Worm (Caenorhabditis elegans) whole organism, young adult: Measurements from ENCODE around the gene lgc-10.

Experiments used
- B0019.2 ChIP-seq: fragments of 200-800 bp; sonication (Bioruptor generic); conservative IDR thresholded peaks from 2 replicates; pipeline ENCODE4 v1.3.6; 2022; ENCODE audit warnings: missing genetic modification reagents, missing genetic modification characterization, missing compliant biosample characterization
- C06A6.2 ChIP-seq: fragments of 200-800 bp; sonication (Bioruptor generic); conservative IDR thresholded peaks from 2 replicates; pipeline ENCODE4 v1.3.6; 2022; ENCODE audit warnings: missing genetic modification characterization, missing compliant biosample characterization
- C17E4.6 ChIP-seq: fragments of 200-800 bp; sonication (Bioruptor generic); IDR thresholded peaks from 2 replicates; pipeline ENCODE4 v1.3.6; 2022; ENCODE audit warnings: missing genetic modification reagents, missing genetic modification characterization, missing compliant biosample characterization
- F22D6.2 ChIP-seq: sonication (generic microtip); optimal IDR thresholded peaks from 2 replicates; lab custom pipeline; 2016; ENCODE audit warnings: mild to moderate bottlenecking, missing genetic modification characterization, missing compliant biosample characterization
- F23B12.7 ChIP-seq: sonication (generic microtip); optimal IDR thresholded peaks from 2 replicates; lab custom pipeline; 2017; ENCODE audit warnings: missing genetic modification characterization, mild to moderate bottlenecking, missing compliant biosample characterization, antibody characterized with exemption, moderate library complexity; ENCODE audit not compliant: insufficient read depth
- F37B4.10 ChIP-seq: fragments of 200-800 bp; sonication (Bioruptor generic); IDR thresholded peaks from 2 replicates; pipeline ENCODE4 v1.3.6; 2022; ENCODE audit warnings: missing genetic modification characterization, missing compliant biosample characterization
- F49E8.2 ChIP-seq: sonication (generic microtip); optimal IDR thresholded peaks from 3 replicates; lab custom pipeline; 2017; ENCODE audit warnings: missing genetic modification characterization, mild to moderate bottlenecking, missing compliant biosample characterization, antibody characterized with exemption, moderate library complexity; ENCODE audit not compliant: insufficient read depth
- F52B5.7 ChIP-seq: sonication (generic microtip); optimal IDR thresholded peaks from 2 replicates; lab custom pipeline; 2016; ENCODE audit warnings: mild to moderate bottlenecking, missing genetic modification characterization, missing compliant biosample characterization
- F55B11.4 ChIP-seq: sonication (generic microtip); optimal IDR thresholded peaks from 2 replicates; lab custom pipeline; 2016; ENCODE audit warnings: missing compliant biosample characterization, missing genetic modification characterization, borderline replicate concordance; ENCODE audit not compliant: insufficient read depth
- K11D2.4 ChIP-seq: fragments of 200-800 bp; sonication (Bioruptor generic); IDR thresholded peaks from 2 replicates; pipeline ENCODE4 v1.3.6; 2022; ENCODE audit warnings: missing genetic modification reagents, missing genetic modification characterization, missing compliant biosample characterization
- T07F8.4 ChIP-seq: sonication (generic microtip); optimal IDR thresholded peaks from 2 replicates; lab custom pipeline; 2016; ENCODE audit warnings: mild to moderate bottlenecking, missing genetic modification characterization, moderate library complexity, missing compliant biosample characterization
- Y53F4B.3 ChIP-seq: fragments of 200-800 bp; sonication (Bioruptor generic); IDR thresholded peaks from 2 replicates; pipeline ENCODE4 v1.3.6; 2022; ENCODE audit warnings: missing genetic modification reagents, missing genetic modification characterization, missing compliant biosample characterization
- ZK185.1 ChIP-seq: sonication (generic microtip); optimal IDR thresholded peaks from 2 replicates; lab custom pipeline; 2016; ENCODE audit warnings: mild to moderate bottlenecking, missing genetic modification characterization, missing compliant biosample characterization; ENCODE audit not compliant: poor library complexity, severe bottlenecking
- aptf-3 ChIP-seq: fragments of 200-800 bp; sonication (Bioruptor generic); IDR thresholded peaks from 2 replicates; pipeline ENCODE4 v1.3.6; 2022; ENCODE audit warnings: missing genetic modification characterization, missing compliant biosample characterization
- attf-3 ChIP-seq: fragments of 200-800 bp; sonication (Bioruptor generic); conservative IDR thresholded peaks from 2 replicates; pipeline ENCODE4 v1.3.6; 2022; ENCODE audit warnings: missing genetic modification reagents, missing genetic modification characterization, missing compliant biosample characterization
- attf-6 ChIP-seq: fragments of 200-800 bp; sonication (Bioruptor generic); IDR thresholded peaks from 2 replicates; pipeline ENCODE4 v1.3.6; 2022; ENCODE audit warnings: missing genetic modification reagents, missing genetic modification characterization, missing compliant biosample characterization
- bed-1 ChIP-seq: fragments of 200-800 bp; sonication (Bioruptor generic); IDR thresholded peaks from 2 replicates; pipeline ENCODE4 v1.3.6; 2022; ENCODE audit warnings: missing genetic modification reagents, missing genetic modification characterization, missing compliant biosample characterization
- cebp-2 ChIP-seq: fragments of 200-800 bp; sonication (Bioruptor generic); IDR thresholded peaks from 2 replicates; pipeline ENCODE4 v1.3.6; 2022; ENCODE audit warnings: missing genetic modification characterization, missing compliant biosample characterization
- egl-44 ChIP-seq: fragments of 200-800 bp; sonication (Bioruptor generic); IDR thresholded peaks from 2 replicates; pipeline ENCODE4 v1.3.6; 2022; ENCODE audit warnings: missing genetic modification reagents, missing genetic modification characterization, missing compliant biosample characterization
- egrh-3 ChIP-seq: fragments of 200-800 bp; sonication (Bioruptor generic); IDR thresholded peaks from 2 replicates; pipeline ENCODE4 v1.3.6; 2022; ENCODE audit warnings: missing genetic modification reagents, missing genetic modification characterization, missing compliant biosample characterization
- fkh-3 ChIP-seq: sonication (generic microtip); optimal IDR thresholded peaks from 2 replicates; lab custom pipeline; 2016; ENCODE audit warnings: mild to moderate bottlenecking, missing genetic modification characterization, missing compliant biosample characterization
- hlh-12 ChIP-seq: sonication (generic microtip); optimal IDR thresholded peaks from 2 replicates; lab custom pipeline; 2016; ENCODE audit warnings: missing genetic modification characterization, missing compliant biosample characterization
- hmg-1.2 ChIP-seq: fragments of 200-800 bp; sonication (Bioruptor generic); IDR thresholded peaks from 2 replicates; pipeline ENCODE4 v1.3.6; 2022; ENCODE audit warnings: missing genetic modification reagents, missing genetic modification characterization, missing compliant biosample characterization
- hmg-20 ChIP-seq: fragments of 200-800 bp; sonication (Bioruptor generic); IDR thresholded peaks from 2 replicates; pipeline ENCODE4 v1.3.6; 2022; ENCODE audit warnings: missing genetic modification reagents, missing genetic modification characterization, missing compliant biosample characterization
- hrde-1 ChIP-seq: sonication (generic microtip); optimal IDR thresholded peaks from 2 replicates; lab custom pipeline; 2016; ENCODE audit warnings: missing genetic modification characterization, mild to moderate bottlenecking, missing compliant biosample characterization, moderate library complexity, missing genotype, missing genetic modification reagents, borderline replicate concordance
- lin-54 ChIP-seq: fragments of 200-800 bp; sonication (Bioruptor generic); optimal IDR thresholded peaks from 2 replicates; lab custom pipeline; 2018; ENCODE audit warnings: mild to moderate bottlenecking, missing genetic modification characterization, missing compliant biosample characterization
- lir-1 ChIP-seq: fragments of 200-800 bp; sonication (Bioruptor generic); conservative IDR thresholded peaks from 2 replicates; pipeline ENCODE4 v1.3.6; 2022; ENCODE audit warnings: missing genetic modification reagents, missing genetic modification characterization, missing compliant biosample characterization
- madf-10 ChIP-seq: sonication (generic microtip); optimal IDR thresholded peaks from 2 replicates; lab custom pipeline; 2016; ENCODE audit warnings: mild to moderate bottlenecking, missing genetic modification characterization, missing compliant biosample characterization
- mxl-1 ChIP-seq: sonication (generic microtip); optimal IDR thresholded peaks from 2 replicates; lab custom pipeline; 2016; ENCODE audit warnings: missing genetic modification characterization, missing compliant biosample characterization
- nfya-1 ChIP-seq: sonication (generic microtip); optimal IDR thresholded peaks from 2 replicates; lab custom pipeline; 2017; ENCODE audit warnings: antibody characterized with exemption, missing compliant biosample characterization, missing genetic modification characterization, borderline replicate concordance; ENCODE audit not compliant: insufficient read depth
- nhr-27 ChIP-seq: fragments of 200-800 bp; sonication (Bioruptor generic); optimal IDR thresholded peaks from 2 replicates; lab custom pipeline; 2018; ENCODE audit warnings: mild to moderate bottlenecking, missing genetic modification characterization, moderate library complexity, missing compliant biosample characterization
- nhr-80 ChIP-seq: sonication (generic microtip); optimal IDR thresholded peaks from 2 replicates; lab custom pipeline; 2016; ENCODE audit warnings: missing genetic modification characterization, missing compliant biosample characterization
- pha-4 ChIP-seq: fragments of 150-350 bp; sonication (generic microtip); optimal IDR thresholded peaks from 2 replicates; lab custom pipeline; 2014; ENCODE audit warnings: missing biosample characterization, missing genetic modification reagents, missing genetic modification characterization
- rcor-1 ChIP-seq: fragments of 200-800 bp; sonication (Bioruptor generic); IDR thresholded peaks from 2 replicates; pipeline ENCODE4 v1.3.6; 2022; ENCODE audit warnings: missing genetic modification reagents, missing genetic modification characterization, missing compliant biosample characterization
- snpc-3.4 ChIP-seq: sonication (generic microtip); optimal IDR thresholded peaks from 2 replicates; lab custom pipeline; 2017; ENCODE audit warnings: missing genetic modification characterization, mild to moderate bottlenecking, missing compliant biosample characterization, antibody characterized with exemption, moderate library complexity, missing genotype, missing genetic modification reagents
- unc-62 ChIP-seq: fragments of 150-350 bp; optimal IDR thresholded peaks from 2 replicates; lab custom pipeline; 2014; ENCODE audit warnings: missing biosample characterization, missing genetic modification reagents, missing genetic modification characterization
- xnd-1 ChIP-seq: sonication (generic microtip); optimal IDR thresholded peaks from 2 replicates; lab custom pipeline; 2016; ENCODE audit warnings: missing genotype, missing genetic modification reagents, missing genetic modification characterization, missing compliant biosample characterization
- ztf-22 ChIP-seq: fragments of 200-800 bp; sonication (Bioruptor generic); optimal IDR thresholded peaks from 2 replicates; lab custom pipeline; 2018; ENCODE audit warnings: mild to moderate bottlenecking, missing genetic modification characterization, moderate library complexity, missing compliant biosample characterization

Gene lgc-10

DNA sequence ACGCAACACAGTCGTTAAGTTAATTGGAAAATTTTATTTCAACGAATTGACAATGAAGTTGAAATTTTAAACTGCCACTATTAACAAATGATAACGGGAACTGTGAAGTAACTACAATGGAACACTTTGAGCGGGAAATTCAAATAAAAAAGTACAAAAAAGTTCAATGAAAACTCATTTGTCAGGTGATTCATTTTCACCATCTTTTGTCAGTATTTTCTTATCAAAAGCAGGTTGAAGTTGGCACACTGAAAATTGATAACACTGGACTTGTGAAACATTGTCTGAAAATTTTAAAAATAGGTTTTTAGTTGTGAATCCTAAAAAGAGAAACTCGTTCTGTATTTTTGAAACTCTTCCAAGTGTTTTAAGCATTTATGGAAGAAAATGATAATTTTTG is 23.9 kb downstream of the lgc-10 start:
- TF ChIP-seq F23B12.7 (tag; lab: Kevin White, UChicago) (no peak), nhr-80 (tag; lab: Kevin White, UChicago) (peak; percentile 55)
- TF ChIP-seq, all 124 proteins: peak for 1

DNA sequence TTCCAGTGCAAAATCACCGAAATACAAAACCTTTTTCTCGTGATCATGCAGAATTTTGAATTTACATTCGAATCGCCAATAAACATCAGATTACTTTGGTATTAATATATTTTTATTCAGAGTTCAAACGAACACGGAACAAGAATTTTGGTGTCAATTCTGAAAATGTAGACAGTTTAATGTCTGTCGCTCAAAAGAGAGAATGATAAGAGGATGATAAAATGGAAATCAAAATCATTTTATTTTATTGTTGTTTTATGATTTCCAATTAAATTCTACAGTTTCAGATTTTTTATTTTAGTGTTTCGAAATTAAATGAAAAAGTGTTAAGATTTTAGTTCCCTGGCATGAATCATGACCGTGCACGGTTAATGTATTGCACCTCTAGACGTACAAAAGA is 25.0 kb downstream of the lgc-10 start:
- TF ChIP-seq aptf-3 (GFP tag; lab: Robert Waterston, UW): no peak
- TF ChIP-seq lin-54 (GFP tag; lab: Kevin White, UChicago): no peak
- no peak for TF ChIP-seq hmg-20
- no peak for TF ChIP-seq F37B4.10 (GFP tag; lab: Robert Waterston, UW)
- no peak for TF ChIP-seq F52B5.7 (tag; lab: Kevin White, UChicago)
- TF ChIP-seq unc-62: peak; percentile 25
- TF ChIP-seq nhr-27 (tag; lab: Kevin White, UChicago): no peak
- no peak for TF ChIP-seq C06A6.2
- TF ChIP-seq K11D2.4: no peak
- peak; percentile 61 for TF ChIP-seq nhr-80 (tag; lab: Kevin White, UChicago)
- no peak for TF ChIP-seq lir-1 (GFP tag; lab: Robert Waterston, UW)
- no peak for TF ChIP-seq rcor-1
- no peak for TF ChIP-seq hrde-1 (tag; lab: Kevin White, UChicago)

DNA sequence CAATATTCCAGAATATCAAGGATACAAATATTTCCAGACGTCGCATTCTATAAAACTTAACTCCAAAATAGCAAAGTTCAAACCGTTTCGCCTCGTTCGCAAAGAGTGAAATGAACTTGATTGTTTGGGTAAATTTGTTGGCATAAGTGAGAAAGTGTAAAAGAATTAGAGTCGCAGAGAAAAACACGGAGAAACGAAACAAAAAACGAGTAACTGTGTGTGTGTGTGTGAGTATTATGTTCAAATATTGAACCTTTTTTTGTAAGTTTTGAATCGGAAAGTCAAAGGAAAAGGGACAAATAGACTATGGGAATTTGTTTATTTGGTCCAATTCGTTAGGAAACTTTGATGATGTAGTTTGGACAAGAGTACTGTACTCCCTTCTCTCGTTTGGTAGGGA is 25.8 kb downstream of the lgc-10 start, which contains the start of gene acp-7:
TSS of gene acp-7 (minus strand) at position 101 of the 400 bp plus-strand sequence.
- TF ChIP-seq pha-4 (tag; lab: Kevin White, UChicago) (peak; percentile 19), egrh-3 (GFP tag; lab: Robert Waterston, UW) (no peak), attf-6 (no peak), rcor-1 (no peak), snpc-3.4 (tag; lab: Kevin White, UChicago) (no peak), hmg-1.2 (GFP tag; lab: Robert Waterston, UW) (0 out of 2 replicates have a peak, but pooled peaks have one; percentile 20)

DNA sequence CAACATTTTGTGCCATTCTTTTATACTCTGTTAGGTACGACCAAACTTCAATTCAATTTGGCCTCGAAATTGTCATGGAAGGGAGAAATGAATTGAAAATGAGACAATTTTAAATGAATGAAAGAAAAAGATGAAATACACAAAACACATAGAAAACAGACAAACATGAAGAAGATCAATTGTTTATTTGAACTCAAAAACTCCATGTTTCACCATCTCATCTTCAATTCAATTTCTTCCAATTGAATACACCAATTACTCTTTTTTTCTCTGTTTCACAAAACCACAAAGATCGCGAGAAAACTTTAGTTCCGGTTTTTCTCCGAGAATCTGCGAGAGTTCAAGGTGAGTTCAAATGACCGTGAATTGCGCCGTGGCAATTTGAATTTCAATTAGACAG is 30.1 kb downstream of the lgc-10 start:
- no peak for TF ChIP-seq Y53F4B.3
- TF ChIP-seq egl-44: no peak
- no peak for TF ChIP-seq nfya-1 (tag; lab: Kevin White, UChicago)
- TF ChIP-seq ZK185.1 (tag; lab: Kevin White, UChicago): no peak
- no peak for TF ChIP-seq fkh-3 (tag; lab: Kevin White, UChicago)
- TF ChIP-seq attf-3 (GFP tag; lab: Robert Waterston, UW): no peak
- no peak for TF ChIP-seq xnd-1 (tag; lab: Kevin White, UChicago)
- TF ChIP-seq mxl-1 (tag; lab: Kevin White, UChicago): no peak
- TF ChIP-seq B0019.2: no peak
- TF ChIP-seq hlh-12 (tag; lab: Kevin White, UChicago): no peak
- TF ChIP-seq F22D6.2: no peak
- no peak for TF ChIP-seq F49E8.2 (tag; lab: Kevin White, UChicago)
- TF ChIP-seq madf-10 (tag; lab: Kevin White, UChicago): no peak
- TF ChIP-seq F55B11.4 (tag; lab: Kevin White, UChicago): no peak
- TF ChIP-seq cebp-2: no peak
- TF ChIP-seq pha-4 (tag; lab: Kevin White, UChicago): no peak
- no peak for TF ChIP-seq C17E4.6 (GFP tag; lab: Robert Waterston, UW)
- no peak for TF ChIP-seq T07F8.4 (tag; lab: Kevin White, UChicago)
- no peak for TF ChIP-seq bed-1 (GFP tag; lab: Robert Waterston, UW)
- TF ChIP-seq ztf-22: no peak
